Worm (Caenorhabditis elegans) whole organism, mixed stage, embryonic: ENCODE results near the gene nhr-252.

Source experiments
- bed-3 ChIP-seq: fragments of 200-800 bp; sonication (Bioruptor generic); optimal IDR thresholded peaks from 3 replicates; lab custom pipeline; 2018; ENCODE audit warnings: mild to moderate bottlenecking, missing genetic modification characterization, moderate library complexity, missing compliant biosample characterization
- blmp-1 ChIP-seq: fragments of 150-350 bp; optimal IDR thresholded peaks from 2 replicates; lab custom pipeline; 2014; ENCODE audit warnings: missing biosample characterization, missing genetic modification characterization
- ceh-39 ChIP-seq: fragments of 150-350 bp; optimal IDR thresholded peaks from 2 replicates; lab custom pipeline; 2014; ENCODE audit warnings: missing biosample characterization, missing genetic modification characterization
- ceh-43 ChIP-seq: fragments of 200-800 bp; sonication (Bioruptor generic); optimal IDR thresholded peaks from 2 replicates; lab custom pipeline; 2018; ENCODE audit warnings: mild to moderate bottlenecking, missing genetic modification characterization, moderate library complexity, missing compliant biosample characterization
- ceh-83 ChIP-seq: fragments of 200-800 bp; sonication (Bioruptor generic); optimal IDR thresholded peaks from 2 replicates; lab custom pipeline; 2018; ENCODE audit warnings: mild to moderate bottlenecking, missing genetic modification characterization, missing compliant biosample characterization
- ces-1 ChIP-seq: fragments of 150-350 bp; optimal IDR thresholded peaks from 2 replicates; lab custom pipeline; 2014; ENCODE audit warnings: missing biosample characterization, missing genetic modification reagents, missing genetic modification characterization
- cnd-1 ChIP-seq: fragments of 200-800 bp; sonication (Bioruptor generic); optimal IDR thresholded peaks from 2 replicates; lab custom pipeline; 2018; ENCODE audit warnings: mild to moderate bottlenecking, missing genetic modification characterization, missing compliant biosample characterization
- elt-1 ChIP-seq: sonication (generic microtip); optimal IDR thresholded peaks from 2 replicates; lab custom pipeline; 2017; ENCODE audit warnings: missing genetic modification characterization, mild to moderate bottlenecking, missing compliant biosample characterization, antibody characterized with exemption, moderate library complexity, borderline replicate concordance; ENCODE audit not compliant: insufficient read depth
- elt-3 ChIP-seq: fragments of 150-350 bp; optimal IDR thresholded peaks from 2 replicates; lab custom pipeline; 2014; ENCODE audit warnings: missing biosample characterization, missing genetic modification characterization
- flh-1 ChIP-seq: fragments of 200-800 bp; sonication (Bioruptor generic); optimal IDR thresholded peaks from 2 replicates; lab custom pipeline; 2018; ENCODE audit warnings: mild to moderate bottlenecking, missing genetic modification characterization, moderate library complexity, missing compliant biosample characterization
- hlh-1 ChIP-seq: fragments of 150-350 bp; optimal IDR thresholded peaks from 2 replicates; lab custom pipeline; 2014; ENCODE audit warnings: missing biosample characterization, missing genetic modification reagents, missing genetic modification characterization
- lin-13 ChIP-seq: fragments of 150-350 bp; optimal IDR thresholded peaks from 2 replicates; lab custom pipeline; 2014; ENCODE audit warnings: missing biosample characterization, missing genetic modification characterization
- lin-32 ChIP-seq: fragments of 200-800 bp; sonication (Bioruptor generic); optimal IDR thresholded peaks from 2 replicates; lab custom pipeline; 2018; ENCODE audit warnings: mild to moderate bottlenecking, missing genetic modification characterization, missing compliant biosample characterization
- lsy-2 ChIP-seq: fragments of 150-350 bp; optimal IDR thresholded peaks from 2 replicates; lab custom pipeline; 2014; ENCODE audit warnings: missing biosample characterization, missing genetic modification characterization
- mep-1 ChIP-seq: fragments of 150-350 bp; optimal IDR thresholded peaks from 2 replicates; lab custom pipeline; 2017; ENCODE audit warnings: missing biosample characterization, missing genetic modification reagents, missing genetic modification characterization, inconsistent platforms
- mls-2 ChIP-seq: sonication (generic microtip); optimal IDR thresholded peaks from 2 replicates; lab custom pipeline; 2016; ENCODE audit warnings: mild to moderate bottlenecking, missing genetic modification characterization, moderate library complexity, missing compliant biosample characterization
- nhr-2 ChIP-seq: fragments of 150-350 bp; optimal IDR thresholded peaks from 2 replicates; lab custom pipeline; 2014; ENCODE audit warnings: missing biosample characterization, missing genetic modification characterization
- nhr-237 ChIP-seq: fragments of 150-350 bp; optimal IDR thresholded peaks from 2 replicates; lab custom pipeline; 2014; ENCODE audit warnings: missing biosample characterization, missing genetic modification characterization
- nhr-28 ChIP-seq: fragments of 150-350 bp; optimal IDR thresholded peaks from 2 replicates; lab custom pipeline; 2014; ENCODE audit warnings: missing biosample characterization, missing genetic modification characterization
- nhr-76 ChIP-seq: sonication (generic microtip); optimal IDR thresholded peaks from 2 replicates; lab custom pipeline; 2017; ENCODE audit warnings: missing biosample characterization, missing genetic modification characterization
- snpc-4 ChIP-seq: fragments of 150-350 bp; optimal IDR thresholded peaks from 2 replicates; lab custom pipeline; 2014; ENCODE audit warnings: missing biosample characterization, missing genetic modification characterization
- sptf-1 ChIP-seq: sonication (generic microtip); optimal IDR thresholded peaks from 2 replicates; lab custom pipeline; 2017; ENCODE audit warnings: mild to moderate bottlenecking, missing genetic modification characterization, moderate library complexity, missing compliant biosample characterization
- tbx-8 ChIP-seq: fragments of 200-800 bp; sonication (Bioruptor generic); optimal IDR thresholded peaks from 2 replicates; lab custom pipeline; 2018; ENCODE audit warnings: mild to moderate bottlenecking, missing genetic modification characterization, moderate library complexity, missing compliant biosample characterization
- unc-120 ChIP-seq: sonication (generic microtip); optimal IDR thresholded peaks from 2 replicates; lab custom pipeline; 2017; ENCODE audit warnings: missing genetic modification characterization, missing compliant biosample characterization; ENCODE audit not compliant: poor library complexity, severe bottlenecking
- unc-39 ChIP-seq: fragments of 150-350 bp; optimal IDR thresholded peaks from 2 replicates; lab custom pipeline; 2014; ENCODE audit warnings: missing biosample characterization, missing genetic modification characterization
- unc-62 ChIP-seq: fragments of 150-350 bp; optimal IDR thresholded peaks from 2 replicates; lab custom pipeline; 2014; ENCODE audit warnings: missing biosample characterization, missing genetic modification reagents, missing genetic modification characterization
- zip-8 ChIP-seq: fragments of 150-350 bp; optimal IDR thresholded peaks from 2 replicates; lab custom pipeline; 2014; ENCODE audit warnings: missing biosample characterization, missing genetic modification characterization

nhr-252 gene

DNA sequence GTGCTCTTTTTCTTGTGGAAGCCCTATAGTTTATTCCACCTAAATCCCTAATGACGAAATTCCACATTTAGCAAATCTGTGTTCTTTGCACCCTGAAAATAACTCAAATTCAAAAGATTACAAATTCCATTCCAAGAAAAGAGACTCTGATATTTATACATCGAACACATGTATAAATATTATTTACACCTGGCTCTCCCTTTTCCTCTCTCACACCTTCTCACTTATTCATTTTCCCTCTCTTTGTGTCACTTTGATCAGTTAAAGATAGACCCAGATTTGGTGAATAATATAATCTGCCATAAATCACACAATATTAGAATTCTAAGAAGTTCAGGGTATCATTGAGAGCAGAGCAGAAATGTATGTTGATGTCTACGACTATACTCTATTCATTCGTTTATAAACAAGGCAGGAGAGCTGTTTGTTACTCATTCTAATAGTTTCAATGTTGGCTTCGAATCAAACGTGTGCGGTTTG is 12.2 kb upstream of the nhr-252 start, which contains the start of gene nhr-254:
TSS of gene nhr-254 (plus strand) at position 430 of the 480 bp plus-strand sequence.
- TF ChIP-seq ceh-43 (GFP tag; lab: Kevin White, UChicago) (no peak), nhr-2 (tag; lab: Kevin White, UChicago) (no peak), sptf-1 (tag; lab: Kevin White, UChicago) (no peak), unc-120 (tag; lab: Kevin White, UChicago) (no peak), bed-3 (GFP tag; lab: Kevin White, UChicago) (no peak), nhr-28 (no peak), flh-1 (GFP tag; lab: Kevin White, UChicago) (no peak), unc-62 (GFP tag; lab: Kevin White, UChicago) (no peak), lin-32 (GFP tag; lab: Kevin White, UChicago) (no peak), cnd-1 (no peak), mls-2 (tag; lab: Kevin White, UChicago) (no peak), mep-1 (tag; lab: Kevin White, UChicago) (no peak)

- TF ChIP-seq elt-3 (tag; lab: Kevin White, UChicago), result no peak
- no peak for TF ChIP-seq unc-62 (GFP tag; lab: Kevin White, UChicago)
- TF ChIP-seq lsy-2, result no peak
- no peak for TF ChIP-seq ces-1 (GFP tag; lab: Kevin White, UChicago)
- TF ChIP-seq mls-2 (tag; lab: Kevin White, UChicago), result no peak
- no peak for TF ChIP-seq mep-1 (tag; lab: Kevin White, UChicago)
- no peak for TF ChIP-seq nhr-237 (tag; lab: Kevin White, UChicago)
- no peak for TF ChIP-seq sptf-1 (tag; lab: Kevin White, UChicago)
- TF ChIP-seq ceh-83 (GFP tag; lab: Kevin White, UChicago), result no peak
- TF ChIP-seq hlh-1 (tag; lab: Kevin White, UChicago), result no peak
- no peak for TF ChIP-seq nhr-2 (tag; lab: Kevin White, UChicago)
- no peak for TF ChIP-seq nhr-76 (tag; lab: Kevin White, UChicago)
- TF ChIP-seq blmp-1 (tag; lab: Kevin White, UChicago), result no peak
- TF ChIP-seq ceh-43 (GFP tag; lab: Kevin White, UChicago), result no peak
- no peak for TF ChIP-seq zip-8 (tag; lab: Kevin White, UChicago)
- no peak for TF ChIP-seq flh-1 (GFP tag; lab: Kevin White, UChicago)
- TF ChIP-seq lin-13, result no peak
- TF ChIP-seq elt-1, result no peak
- TF ChIP-seq ceh-39 (tag; lab: Kevin White, UChicago), result no peak
These were observed 8.1 kb upstream of the nhr-252 start, which contains the start of gene nhr-253 for ce11 chrV:396309-396708. TSS of gene nhr-253 (plus strand) at chrV:396593.

- no peak for TF ChIP-seq elt-3 (tag; lab: Kevin White, UChicago)
- TF ChIP-seq ceh-39 (tag; lab: Kevin White, UChicago), result no peak
- TF ChIP-seq snpc-4, result no peak
- no peak for TF ChIP-seq nhr-28
- TF ChIP-seq mep-1 (tag; lab: Kevin White, UChicago), result no peak
- no peak for TF ChIP-seq elt-1
- TF ChIP-seq blmp-1 (tag; lab: Kevin White, UChicago), result no peak
These were observed 4.7 kb upstream of the nhr-252 start, which contains the start of gene scl-27 for ce11 chrV:399721-400120. TSS of gene scl-27 (plus strand) at chrV:400021.

ce11 chrV:403028-403427 is 1.4 kb upstream of the nhr-252 start, which contains the start of gene srh-62:
TSS of gene srh-62 (minus strand) at chrV:403128.
- TF ChIP-seq hlh-1 (tag; lab: Kevin White, UChicago) (no peak), unc-39 (no peak), nhr-28 (no peak), lsy-2 (no peak), blmp-1 (tag; lab: Kevin White, UChicago) (no peak), unc-62 (GFP tag; lab: Kevin White, UChicago) (no peak), ces-1 (GFP tag; lab: Kevin White, UChicago) (no peak)

DNA sequence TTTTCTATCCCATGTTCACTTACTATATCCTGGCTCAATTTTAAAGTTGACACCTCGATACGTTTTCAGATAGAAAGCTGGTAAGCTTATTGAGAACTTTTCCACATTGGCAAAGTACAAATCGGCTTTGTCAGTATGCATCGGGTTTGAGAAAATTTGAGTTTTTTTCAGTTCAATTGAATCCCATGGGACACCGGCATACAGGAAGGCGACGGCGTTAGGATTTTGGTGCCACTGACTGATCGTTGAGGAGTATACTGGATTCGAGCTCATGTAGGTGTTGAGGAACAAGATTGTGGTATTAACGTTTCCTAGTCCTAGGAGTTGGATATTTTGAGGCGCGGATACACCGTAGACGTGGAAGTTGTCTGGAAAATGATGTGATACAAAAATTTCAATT is 8.4 kb downstream of the nhr-252 start:
- TF ChIP-seq ceh-83 (GFP tag; lab: Kevin White, UChicago) (no peak), lsy-2 (no peak), blmp-1 (tag; lab: Kevin White, UChicago) (no peak), nhr-2 (tag; lab: Kevin White, UChicago) (no peak)
- TF ChIP-seq, all 35 proteins: peak for 0

- TF ChIP-seq bed-3 (GFP tag; lab: Kevin White, UChicago) (no peak), unc-39 (no peak), ceh-43 (GFP tag; lab: Kevin White, UChicago) (no peak), lin-32 (GFP tag; lab: Kevin White, UChicago) (no peak), unc-62 (GFP tag; lab: Kevin White, UChicago) (no peak), snpc-4 (no peak), elt-3 (tag; lab: Kevin White, UChicago) (no peak), unc-120 (tag; lab: Kevin White, UChicago) (no peak), nhr-2 (tag; lab: Kevin White, UChicago) (no peak), tbx-8 (GFP tag; lab: Kevin White, UChicago) (no peak), elt-1 (no peak)
These were observed 10.2 kb downstream of the nhr-252 start, which contains the start of gene dod-19 for ce11 chrV:414630-415029. TSS of gene dod-19 (minus strand) at chrV:414759.
